Fruit fly (Drosophila melanogaster): Measurements from ENCODE around the gene CG17931.

- TF ChIP-seq ato (GFP tag; IDR thresholded peaks at IDR 0.05; ENCODE audit: partially characterized antibody) (no peak), Hr3 (GFP tag; optimal IDR thresholded peaks at IDR 0.05) (no peak), Fer2 (tag; optimal IDR thresholded peaks at IDR 0.05) (no peak), CG30431 (GFP tag; optimal IDR thresholded peaks at IDR 0.05) (no peak), ranshi (GFP tag; IDR thresholded peaks at IDR 0.05) (no peak), CG16863 (GFP tag; optimal IDR thresholded peaks at IDR 0.05) (no peak), CG8089 (GFP tag; optimal IDR thresholded peaks at IDR 0.05) (no peak), nmo (GFP tag; optimal IDR thresholded peaks at IDR 0.05) (no peak), Gug (GFP tag; IDR thresholded peaks at IDR 0.05) (no peak), Dll (GFP tag; IDR thresholded peaks at IDR 0.05; ENCODE audit: partially characterized antibody) (no peak), crp (GFP tag; optimal IDR thresholded peaks at IDR 0.05) (no peak)
Measured at dm6 chr3R:16353671-16354070, 5.6 kb downstream of the CG17931 start.
